Worm (Caenorhabditis elegans): ENCODE measurements around the gene gur-5.

gur-5 gene

ce11 chrII:5332345-5333124 lies 47.4 kb downstream of the gur-5 start:
- TF ChIP-seq elt-2 (tag; optimal IDR thresholded peaks at IDR 0.05) (peak; percentile 8), hlh-30 (tag; optimal IDR thresholded peaks at IDR 0.05; ENCODE audit: insufficient read depth) (no peak)

ce11 chrII:5333729-5334255 lies 48.7 kb downstream of the gur-5 start:
- TF ChIP-seq nhr-232 (tag; optimal IDR thresholded peaks at IDR 0.05) (no peak), elt-2 (tag; optimal IDR thresholded peaks at IDR 0.05) (peak; percentile 54)

ce11 chrII:5334628-5335027 lies 49.5 kb downstream of the gur-5 start:
- TF ChIP-seq ttx-3 (tag; optimal IDR thresholded peaks at IDR 0.05) (no peak), ceh-22 (tag; optimal IDR thresholded peaks at IDR 0.05) (no peak), odd-2 (tag; optimal IDR thresholded peaks at IDR 0.05) (no peak), nfya-1 (tag; optimal IDR thresholded peaks at IDR 0.05) (no peak)

- TF ChIP-seq hlh-6 (tag; optimal IDR thresholded peaks at IDR 0.05) (no peak), dve-1 (tag; optimal IDR thresholded peaks at IDR 0.05) (no peak), C08G9.2 (tag; optimal IDR thresholded peaks at IDR 0.05) (no peak), ahr-1 (tag; optimal IDR thresholded peaks at IDR 0.05) (no peak), ceh-6 (GFP tag; optimal IDR thresholded peaks at IDR 0.05) (no peak), dmd-4 (tag; optimal IDR thresholded peaks at IDR 0.05; ENCODE audit: borderline replicate concordance) (no peak), npax-4 (tag; optimal IDR thresholded peaks at IDR 0.05) (no peak), ztf-16 (tag; optimal IDR thresholded peaks at IDR 0.05) (no peak), nfya-1 (tag; optimal IDR thresholded peaks at IDR 0.05) (no peak), lin-11 (tag; optimal IDR thresholded peaks at IDR 0.05) (no peak), sox-2 (GFP tag; IDR thresholded peaks at IDR 0.05) (no peak), pha-4 (tag; optimal IDR thresholded peaks at IDR 0.05) (no peak), pag-3 (tag; optimal IDR thresholded peaks at IDR 0.05; ENCODE audit: borderline replicate concordance) (no peak), gmeb-2 (tag; optimal IDR thresholded peaks at IDR 0.05) (no peak), K09A11.1 (tag; optimal IDR thresholded peaks at IDR 0.05; ENCODE audit: insufficient read depth) (no peak), pha-2 (tag; optimal IDR thresholded peaks at IDR 0.05) (no peak), fax-1 (tag; optimal IDR thresholded peaks at IDR 0.05) (no peak)
These were observed 50.4 kb downstream of the gur-5 start for ce11 chrII:5335370-5336034.

ce11 chrII:5336035-5336376 lies 50.9 kb downstream of the gur-5 start:
- no peak for TF ChIP-seq ceh-9 (tag; optimal IDR thresholded peaks at IDR 0.05)
- no peak for TF ChIP-seq fax-1 (tag; optimal IDR thresholded peaks at IDR 0.05)
- TF ChIP-seq madf-2 (tag; optimal IDR thresholded peaks at IDR 0.05) = no peak
- TF ChIP-seq fkh-10 (GFP tag; optimal IDR thresholded peaks at IDR 0.05) = no peak
- peak; percentile 74 for TF ChIP-seq ceh-48 (tag; optimal IDR thresholded peaks at IDR 0.05)
- no peak for TF ChIP-seq zip-5 (tag; optimal IDR thresholded peaks at IDR 0.05)
- peak; percentile 9 for TF ChIP-seq C08G9.2 (tag; optimal IDR thresholded peaks at IDR 0.05)
- TF ChIP-seq lin-11 (tag; optimal IDR thresholded peaks at IDR 0.05) = no peak
- no peak for TF ChIP-seq lim-6 (tag; optimal IDR thresholded peaks at IDR 0.05)
- no peak for TF ChIP-seq ceh-18 (tag; optimal IDR thresholded peaks at IDR 0.05)
- peak; percentile 16 for TF ChIP-seq F13H6.1 (tag; optimal IDR thresholded peaks at IDR 0.05)
- peak; percentile 42 for TF ChIP-seq unc-55 (GFP tag; optimal IDR thresholded peaks at IDR 0.05)
- TF ChIP-seq hlh-6 (tag; optimal IDR thresholded peaks at IDR 0.05) = peak; percentile 57
- no peak for TF ChIP-seq ets-4 (tag; optimal IDR thresholded peaks at IDR 0.05)
- TF ChIP-seq pax-1 (tag; optimal IDR thresholded peaks at IDR 0.05) = no peak
- TF ChIP-seq elt-4 (tag; optimal IDR thresholded peaks at IDR 0.05) = no peak
- no peak for TF ChIP-seq pha-4 (tag; optimal IDR thresholded peaks at IDR 0.05)
- TF ChIP-seq unc-42 (tag; optimal IDR thresholded peaks at IDR 0.05) = peak; percentile 58
- peak; percentile 11 for TF ChIP-seq sdc-2 (tag; optimal IDR thresholded peaks at IDR 0.05)
- TF ChIP-seq fkh-6 (tag; optimal IDR thresholded peaks at IDR 0.05) = no peak
- no peak for TF ChIP-seq Y22D7AL.16 (tag; optimal IDR thresholded peaks at IDR 0.05)
- TF ChIP-seq gmeb-2 (tag; optimal IDR thresholded peaks at IDR 0.05) = no peak
- peak; percentile 24 for TF ChIP-seq ceh-14 (tag; optimal IDR thresholded peaks at IDR 0.05)
- no peak for TF ChIP-seq ceh-2 (tag; optimal IDR thresholded peaks at IDR 0.05)
- peak; percentile 11 for TF ChIP-seq ref-2 (tag; optimal IDR thresholded peaks at IDR 0.05)
- no peak for TF ChIP-seq ztf-16 (tag; optimal IDR thresholded peaks at IDR 0.05)
- no peak for TF ChIP-seq ama-1 (optimal IDR thresholded peaks at IDR 0.05)
- no peak for TF ChIP-seq npax-4 (tag; optimal IDR thresholded peaks at IDR 0.05)

Data from whole organism, late embryonic.